Worm (Caenorhabditis elegans) whole organism, mixed stage, embryonic: ENCODE data around the gene cdc-25.3.
A peak's percentile ranks its signal among the peaks of the same experiment; 100 is the strongest.

Source experiments
- M03D4.4 ChIP-seq: sonication (generic microtip); optimal IDR thresholded peaks from 2 replicates; lab custom pipeline; 2017; ENCODE audit warnings: mild to moderate bottlenecking, missing genetic modification characterization, missing compliant biosample characterization
- bed-3 ChIP-seq: fragments of 200-800 bp; sonication (Bioruptor generic); optimal IDR thresholded peaks from 3 replicates; lab custom pipeline; 2018; ENCODE audit warnings: mild to moderate bottlenecking, missing genetic modification characterization, moderate library complexity, missing compliant biosample characterization
- blmp-1 ChIP-seq: fragments of 150-350 bp; optimal IDR thresholded peaks from 2 replicates; lab custom pipeline; 2014; ENCODE audit warnings: missing biosample characterization, missing genetic modification characterization
- ceh-39 ChIP-seq: fragments of 150-350 bp; optimal IDR thresholded peaks from 2 replicates; lab custom pipeline; 2014; ENCODE audit warnings: missing biosample characterization, missing genetic modification characterization
- ceh-43 ChIP-seq: fragments of 200-800 bp; sonication (Bioruptor generic); optimal IDR thresholded peaks from 2 replicates; lab custom pipeline; 2018; ENCODE audit warnings: mild to moderate bottlenecking, missing genetic modification characterization, moderate library complexity, missing compliant biosample characterization
- ceh-83 ChIP-seq: fragments of 200-800 bp; sonication (Bioruptor generic); optimal IDR thresholded peaks from 2 replicates; lab custom pipeline; 2018; ENCODE audit warnings: mild to moderate bottlenecking, missing genetic modification characterization, missing compliant biosample characterization
- ces-1 ChIP-seq: fragments of 150-350 bp; optimal IDR thresholded peaks from 2 replicates; lab custom pipeline; 2014; ENCODE audit warnings: missing biosample characterization, missing genetic modification reagents, missing genetic modification characterization
- cnd-1 ChIP-seq: fragments of 200-800 bp; sonication (Bioruptor generic); optimal IDR thresholded peaks from 2 replicates; lab custom pipeline; 2018; ENCODE audit warnings: mild to moderate bottlenecking, missing genetic modification characterization, missing compliant biosample characterization
- drap-1 ChIP-seq: fragments of 200-800 bp; sonication (Bioruptor generic); optimal IDR thresholded peaks from 3 replicates; lab custom pipeline; 2018; ENCODE audit warnings: mild to moderate bottlenecking, missing genetic modification characterization, missing compliant biosample characterization
- elt-1 ChIP-seq: sonication (generic microtip); optimal IDR thresholded peaks from 2 replicates; lab custom pipeline; 2017; ENCODE audit warnings: missing genetic modification characterization, mild to moderate bottlenecking, missing compliant biosample characterization, antibody characterized with exemption, moderate library complexity, borderline replicate concordance; ENCODE audit not compliant: insufficient read depth
- elt-3 ChIP-seq: fragments of 150-350 bp; optimal IDR thresholded peaks from 2 replicates; lab custom pipeline; 2014; ENCODE audit warnings: missing biosample characterization, missing genetic modification characterization
- flh-1 ChIP-seq: fragments of 200-800 bp; sonication (Bioruptor generic); optimal IDR thresholded peaks from 2 replicates; lab custom pipeline; 2018; ENCODE audit warnings: mild to moderate bottlenecking, missing genetic modification characterization, moderate library complexity, missing compliant biosample characterization
- ham-2 ChIP-seq: fragments of 200-800 bp; sonication (Bioruptor generic); optimal IDR thresholded peaks from 2 replicates; lab custom pipeline; 2018; ENCODE audit warnings: mild to moderate bottlenecking, missing genetic modification characterization, missing compliant biosample characterization
- hlh-1 ChIP-seq: fragments of 150-350 bp; optimal IDR thresholded peaks from 2 replicates; lab custom pipeline; 2014; ENCODE audit warnings: missing biosample characterization, missing genetic modification reagents, missing genetic modification characterization
- lin-13 ChIP-seq: fragments of 150-350 bp; optimal IDR thresholded peaks from 2 replicates; lab custom pipeline; 2014; ENCODE audit warnings: missing biosample characterization, missing genetic modification characterization
- lin-32 ChIP-seq: fragments of 200-800 bp; sonication (Bioruptor generic); optimal IDR thresholded peaks from 2 replicates; lab custom pipeline; 2018; ENCODE audit warnings: mild to moderate bottlenecking, missing genetic modification characterization, missing compliant biosample characterization
- lsy-2 ChIP-seq: fragments of 150-350 bp; optimal IDR thresholded peaks from 2 replicates; lab custom pipeline; 2014; ENCODE audit warnings: missing biosample characterization, missing genetic modification characterization
- mab-5 ChIP-seq: fragments of 150-350 bp; optimal IDR thresholded peaks from 2 replicates; lab custom pipeline; 2014; ENCODE audit warnings: missing biosample characterization, missing genetic modification characterization
- mep-1 ChIP-seq: fragments of 150-350 bp; optimal IDR thresholded peaks from 2 replicates; lab custom pipeline; 2017; ENCODE audit warnings: missing biosample characterization, missing genetic modification reagents, missing genetic modification characterization, inconsistent platforms
- mls-2 ChIP-seq: sonication (generic microtip); optimal IDR thresholded peaks from 2 replicates; lab custom pipeline; 2016; ENCODE audit warnings: mild to moderate bottlenecking, missing genetic modification characterization, moderate library complexity, missing compliant biosample characterization
- nhr-12 ChIP-seq: fragments of 150-350 bp; optimal IDR thresholded peaks from 2 replicates; lab custom pipeline; 2014; ENCODE audit warnings: missing biosample characterization, missing genetic modification characterization
- nhr-2 ChIP-seq: fragments of 150-350 bp; optimal IDR thresholded peaks from 2 replicates; lab custom pipeline; 2014; ENCODE audit warnings: missing biosample characterization, missing genetic modification characterization
- nhr-237 ChIP-seq: fragments of 150-350 bp; optimal IDR thresholded peaks from 2 replicates; lab custom pipeline; 2014; ENCODE audit warnings: missing biosample characterization, missing genetic modification characterization
- nhr-28 ChIP-seq: fragments of 150-350 bp; optimal IDR thresholded peaks from 2 replicates; lab custom pipeline; 2014; ENCODE audit warnings: missing biosample characterization, missing genetic modification characterization
- nhr-76 ChIP-seq: sonication (generic microtip); optimal IDR thresholded peaks from 2 replicates; lab custom pipeline; 2017; ENCODE audit warnings: missing biosample characterization, missing genetic modification characterization
- pha-4 ChIP-seq: fragments of 150-350 bp; optimal IDR thresholded peaks from 2 replicates; lab custom pipeline; 2018; ENCODE audit warnings: missing biosample characterization, missing genetic modification reagents, missing genetic modification characterization
- sem-2 ChIP-seq: fragments of 200-800 bp; sonication (Bioruptor generic); optimal IDR thresholded peaks from 2 replicates; lab custom pipeline; 2018; ENCODE audit warnings: mild to moderate bottlenecking, missing genetic modification characterization, missing compliant biosample characterization
- snpc-4 ChIP-seq: fragments of 150-350 bp; optimal IDR thresholded peaks from 2 replicates; lab custom pipeline; 2014; ENCODE audit warnings: missing biosample characterization, missing genetic modification characterization
- sptf-1 ChIP-seq: sonication (generic microtip); optimal IDR thresholded peaks from 2 replicates; lab custom pipeline; 2017; ENCODE audit warnings: mild to moderate bottlenecking, missing genetic modification characterization, moderate library complexity, missing compliant biosample characterization
- tbx-8 ChIP-seq: fragments of 200-800 bp; sonication (Bioruptor generic); optimal IDR thresholded peaks from 2 replicates; lab custom pipeline; 2018; ENCODE audit warnings: mild to moderate bottlenecking, missing genetic modification characterization, moderate library complexity, missing compliant biosample characterization
- unc-120 ChIP-seq: sonication (generic microtip); optimal IDR thresholded peaks from 2 replicates; lab custom pipeline; 2017; ENCODE audit warnings: missing genetic modification characterization, missing compliant biosample characterization; ENCODE audit not compliant: poor library complexity, severe bottlenecking
- unc-39 ChIP-seq: fragments of 150-350 bp; optimal IDR thresholded peaks from 2 replicates; lab custom pipeline; 2014; ENCODE audit warnings: missing biosample characterization, missing genetic modification characterization
- unc-62 ChIP-seq: fragments of 150-350 bp; optimal IDR thresholded peaks from 2 replicates; lab custom pipeline; 2014; ENCODE audit warnings: missing biosample characterization, missing genetic modification reagents, missing genetic modification characterization
- zip-8 ChIP-seq: fragments of 150-350 bp; optimal IDR thresholded peaks from 2 replicates; lab custom pipeline; 2014; ENCODE audit warnings: missing biosample characterization, missing genetic modification characterization
- ztf-11 ChIP-seq: fragments of 150-350 bp; optimal IDR thresholded peaks from 2 replicates; lab custom pipeline; 2014; ENCODE audit warnings: missing biosample characterization, missing genetic modification characterization

cdc-25.3 gene

DNA sequence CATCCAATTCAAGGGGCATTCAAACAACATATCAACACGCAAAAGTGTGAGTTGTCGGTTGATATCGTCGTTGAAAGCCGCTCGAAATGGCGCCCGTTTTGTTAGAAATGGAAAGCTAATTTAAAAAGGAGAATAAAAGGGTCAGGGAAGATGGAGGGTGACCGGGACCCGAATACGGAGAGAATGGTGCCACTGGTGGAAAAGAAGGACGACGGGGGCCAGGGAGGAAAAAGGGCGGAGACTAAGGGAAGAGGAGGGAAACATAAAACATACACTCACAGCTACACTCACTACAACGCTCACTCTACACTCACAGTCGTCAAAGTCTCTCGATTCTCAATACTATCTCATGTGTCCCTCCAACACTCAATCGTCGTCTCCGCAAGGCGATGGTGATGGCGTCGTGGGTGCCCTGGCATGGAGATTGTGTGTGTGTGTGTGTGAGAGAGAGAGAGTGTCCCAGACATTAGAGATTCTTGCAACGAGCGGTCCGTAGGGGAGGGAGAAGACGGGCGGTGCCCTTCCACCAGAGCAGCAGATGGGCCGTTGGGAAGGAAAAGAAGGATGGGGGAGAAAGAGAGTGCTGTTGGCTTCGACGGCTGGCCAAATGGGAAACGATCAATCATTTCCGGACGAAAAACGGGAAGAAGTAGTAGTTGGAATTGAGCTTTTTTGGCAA lies 43.6 kb downstream of the cdc-25.3 start:
- TF ChIP-seq hlh-1 (tag; lab: Kevin White, UChicago) (peak; percentile 69), lin-32 (GFP tag; lab: Kevin White, UChicago) (peak; percentile 85), nhr-12 (tag; lab: Kevin White, UChicago) (peak; percentile 67), ces-1 (GFP tag; lab: Kevin White, UChicago) (peak; percentile 23), nhr-2 (tag; lab: Kevin White, UChicago) (peak; percentile 21), tbx-8 (GFP tag; lab: Kevin White, UChicago) (peak; percentile 71), nhr-237 (tag; lab: Kevin White, UChicago) (peak; percentile 19), ceh-39 (tag; lab: Kevin White, UChicago) (peak; percentile 42), ham-2 (GFP tag; lab: Kevin White, UChicago) (no peak), sem-2 (GFP tag; lab: Kevin White, UChicago) (no peak), unc-39 (tag; lab: Kevin White, UChicago) (peak; percentile 22), mls-2 (peak; percentile 85), ztf-11 (peak; percentile 57), unc-120 (peak; percentile 100), flh-1 (peak; percentile 34), M03D4.4 (tag; lab: Kevin White, UChicago) (peak; percentile 60), bed-3 (GFP tag; lab: Kevin White, UChicago) (no peak), elt-3 (tag; lab: Kevin White, UChicago) (no peak), unc-62 (GFP tag; lab: Kevin White, UChicago) (peak; percentile 91), lin-13 (peak; percentile 2), elt-1 (tag; lab: Kevin White, UChicago) (no peak), snpc-4 (no peak), nhr-28 (no peak), lsy-2 (tag; lab: Kevin White, UChicago) (peak; percentile 33), ceh-43 (GFP tag; lab: Kevin White, UChicago) (peak; percentile 23), mab-5 (tag; lab: Kevin White, UChicago) (no peak), drap-1 (GFP tag; lab: Kevin White, UChicago) (peak; percentile 74), sptf-1 (tag; lab: Kevin White, UChicago) (peak; percentile 60), blmp-1 (tag; lab: Kevin White, UChicago) (no peak), mep-1 (peak; percentile 87), ceh-83 (GFP tag; lab: Kevin White, UChicago) (no peak), nhr-76 (tag; lab: Kevin White, UChicago) (no peak), zip-8 (tag; lab: Kevin White, UChicago) (no peak), pha-4 (peak; percentile 20), cnd-1 (tag; lab: Kevin White, UChicago) (peak; percentile 78)

DNA sequence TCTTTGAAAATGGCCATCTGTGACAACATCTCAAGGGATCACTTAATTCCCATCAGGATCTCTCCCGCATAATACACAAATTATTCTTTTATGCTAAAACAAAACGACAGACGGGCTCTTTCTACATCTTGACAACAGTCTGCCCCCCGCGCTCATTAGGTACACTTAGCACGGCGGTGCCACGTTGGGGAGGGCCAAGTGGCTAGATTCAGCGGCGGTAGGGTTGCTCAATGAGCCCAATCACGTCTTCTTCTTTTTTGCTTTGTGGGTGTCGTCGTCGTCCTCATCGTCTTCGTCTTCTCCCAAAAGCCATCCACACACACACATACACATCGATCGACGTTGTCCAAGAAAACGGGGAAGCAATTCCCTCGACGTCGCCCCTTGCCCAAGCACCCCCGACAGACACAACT lies 44.7 kb downstream of the cdc-25.3 start:
- TF ChIP-seq ces-1 (GFP tag; lab: Kevin White, UChicago) (peak; percentile 87), cnd-1 (tag; lab: Kevin White, UChicago) (peak; percentile 85), elt-3 (tag; lab: Kevin White, UChicago) (no peak), ham-2 (GFP tag; lab: Kevin White, UChicago) (peak; percentile 55), bed-3 (GFP tag; lab: Kevin White, UChicago) (no peak), unc-62 (GFP tag; lab: Kevin White, UChicago) (peak; percentile 14), lin-13 (peak; percentile 26), unc-120 (no peak), mls-2 (peak; percentile 68)
- TF ChIP-seq, all 35 proteins: peak for 6

DNA sequence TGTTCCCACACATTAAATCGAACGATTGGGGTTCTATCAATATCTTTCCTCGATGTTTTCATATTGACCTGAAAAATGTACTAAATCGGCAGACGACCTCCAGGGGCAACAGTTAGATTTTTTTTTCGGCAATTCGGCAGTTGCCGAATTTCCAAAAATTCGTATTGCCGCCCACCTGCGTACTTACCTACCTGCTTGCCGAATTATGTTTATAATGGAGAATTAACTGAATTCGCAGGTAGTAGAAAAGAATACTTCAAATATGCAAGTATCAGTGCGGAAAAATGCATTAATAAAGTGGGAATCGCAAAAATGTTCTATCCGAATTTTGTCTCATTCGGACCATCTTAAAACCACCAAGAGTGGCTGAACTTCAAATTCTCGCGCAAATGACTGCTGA lies 48.1 kb downstream of the cdc-25.3 start:
- TF ChIP-seq ceh-43 (GFP tag; lab: Kevin White, UChicago): no peak
- no peak for TF ChIP-seq mab-5 (tag; lab: Kevin White, UChicago)
- no peak for TF ChIP-seq tbx-8 (GFP tag; lab: Kevin White, UChicago)
- TF ChIP-seq pha-4: no peak
- TF ChIP-seq mep-1: no peak
- TF ChIP-seq sptf-1 (tag; lab: Kevin White, UChicago): no peak
- no peak for TF ChIP-seq cnd-1 (tag; lab: Kevin White, UChicago)
- no peak for TF ChIP-seq mls-2
- no peak for TF ChIP-seq ceh-39 (tag; lab: Kevin White, UChicago)
- TF ChIP-seq M03D4.4 (tag; lab: Kevin White, UChicago): no peak
- no peak for TF ChIP-seq sem-2 (GFP tag; lab: Kevin White, UChicago)
- no peak for TF ChIP-seq snpc-4
- TF ChIP-seq nhr-2 (tag; lab: Kevin White, UChicago): no peak
